Worm (Caenorhabditis elegans): ENCODE results near the gene C07G1.15.
A peak's percentile ranks its signal among the peaks of the same experiment; 100 is the strongest.

The C07G1.15 gene

ce11 chrIV:8151721-8152120 lies 18.1 kb upstream of the C07G1.15 start (continued):
- no peak for TF ChIP-seq tag-97 (GFP tag; IDR thresholded peaks at IDR 0.05)
- TF ChIP-seq T20F7.1 (GFP tag; optimal IDR thresholded peaks at IDR 0.05), result peak; percentile 42
- TF ChIP-seq hif-1 (tag; optimal IDR thresholded peaks at IDR 0.05), result no peak
- no peak for TF ChIP-seq ceh-32 (tag; optimal IDR thresholded peaks at IDR 0.05; ENCODE audit: poor library complexity)
- peak; percentile 80 for TF ChIP-seq tra-1 (GFP tag; IDR thresholded peaks at IDR 0.05)
- TF ChIP-seq pha-4 (GFP tag; IDR thresholded peaks at IDR 0.05), result no peak
- no peak for TF ChIP-seq pha-4 (tag; optimal IDR thresholded peaks at IDR 0.05)
- no peak for TF ChIP-seq skn-1 (tag; optimal IDR thresholded peaks at IDR 0.05)
- TF ChIP-seq nhr-77 (tag; optimal IDR thresholded peaks at IDR 0.05), result peak; percentile 52
- TF ChIP-seq saeg-2 (GFP tag; IDR thresholded peaks at IDR 0.05), result no peak
- TF ChIP-seq F49E8.2 (tag; optimal IDR thresholded peaks at IDR 0.05; ENCODE audit: borderline replicate concordance), result no peak
- peak; percentile 65; the same call in 1 of the 2 replicates for TF ChIP-seq lin-1 (GFP tag; IDR thresholded peaks at IDR 0.05)
- TF ChIP-seq nhr-41 (GFP tag; IDR thresholded peaks at IDR 0.05), result no peak
- peak; percentile 48 for TF ChIP-seq nhr-102 (tag; optimal IDR thresholded peaks at IDR 0.05)
- no peak for TF ChIP-seq lin-13 (GFP tag; optimal IDR thresholded peaks at IDR 0.05)
- TF ChIP-seq hlh-30 (tag; optimal IDR thresholded peaks at IDR 0.05; ENCODE audit: insufficient read depth), result peak; percentile 53
- no peak for TF ChIP-seq fos-1 (tag; optimal IDR thresholded peaks at IDR 0.05)
- no peak for TF ChIP-seq D1046.2 (GFP tag; IDR thresholded peaks at IDR 0.05)
- no peak for TF ChIP-seq unc-130 (GFP tag; optimal IDR thresholded peaks at IDR 0.05)
- no peak for TF ChIP-seq F26F4.8 (GFP tag; conservative IDR thresholded peaks at IDR 0.05)
- no peak for TF ChIP-seq aha-1 (tag)
- TF ChIP-seq spr-1 (tag; optimal IDR thresholded peaks at IDR 0.05), result no peak
- peak; percentile 23 for TF ChIP-seq nhr-48 (tag; optimal IDR thresholded peaks at IDR 0.05)

ce11 chrIV:8152145-8152544 lies 17.6 kb upstream of the C07G1.15 start, which contains the start of gene faah-2:
faah-2 (plus strand) TSS chrIV:8152445.
- TF ChIP-seq hif-1 (tag; optimal IDR thresholded peaks at IDR 0.05), result no peak
- peak in 1 of 2 experiments; percentile 50 for TF ChIP-seq unc-62 (GFP tag; optimal IDR thresholded peaks at IDR 0.05 in 1 of 2)
- TF ChIP-seq unc-62 (tag; optimal IDR thresholded peaks at IDR 0.05), result no peak
- no peak for TF ChIP-seq ztf-7 (tag; optimal IDR thresholded peaks at IDR 0.05)

ce11 chrIV:8152688-8153087 lies 17.1 kb upstream of the C07G1.15 start:
- no peak for TF ChIP-seq ZK337.2 (GFP tag; IDR thresholded peaks at IDR 0.05)
- TF ChIP-seq nhr-28 (tag; optimal IDR thresholded peaks at IDR 0.05), result peak; percentile 53
- no peak for TF ChIP-seq zfp-2 (tag; optimal IDR thresholded peaks at IDR 0.05)
- 0 out of 2 replicates have a peak, but pooled peaks have one; percentile 9 for TF ChIP-seq dmd-6 (GFP tag; IDR thresholded peaks at IDR 0.05)
- peak; percentile 54 for TF ChIP-seq pqm-1 (tag; optimal IDR thresholded peaks at IDR 0.05)
- TF ChIP-seq daf-16 (GFP tag; optimal IDR thresholded peaks at IDR 0.05), result no peak
- TF ChIP-seq daf-16 (tag; optimal IDR thresholded peaks at IDR 0.05), result peak; percentile 49
- peak; percentile 11 for TF ChIP-seq hlh-11 (tag; optimal IDR thresholded peaks at IDR 0.05)
- no peak for TF ChIP-seq nhr-102 (tag; optimal IDR thresholded peaks at IDR 0.05)
- peak; percentile 21 for TF ChIP-seq dve-1 (tag; optimal IDR thresholded peaks at IDR 0.05; ENCODE audit: insufficient read depth)
- TF ChIP-seq attf-4 (tag; optimal IDR thresholded peaks at IDR 0.05), result no peak

- TF ChIP-seq mdt-29 (GFP tag; IDR thresholded peaks at IDR 0.05) (no peak), unc-62 (GFP tag; optimal IDR thresholded peaks at IDR 0.05 in 1 of 2) (peak in 1 of 2 experiments; percentile 93), unc-62 (tag; optimal IDR thresholded peaks at IDR 0.05) (no peak), Y48G9A.11 (GFP tag; IDR thresholded peaks at IDR 0.05) (no peak), ama-1 (optimal IDR thresholded peaks at IDR 0.05) (no peak), egl-43 (GFP tag; IDR thresholded peaks at IDR 0.05) (no peak), lim-7 (GFP tag; IDR thresholded peaks at IDR 0.05) (no peak), unc-39 (tag; optimal IDR thresholded peaks at IDR 0.05) (no peak), ceh-62 (tag; optimal IDR thresholded peaks at IDR 0.05) (no peak)
These were observed 16.6 kb upstream of the C07G1.15 start for ce11 chrIV:8153163-8153562.

Measured in whole organism, L4 larva.